Fruit fly (Drosophila melanogaster) whole organism, prepupa: Measurements from ENCODE around the gene CG43288.

Experiments
- Blimp-1 ChIP-seq: fragments of 200-800 bp; sonication (Bioruptor generic); optimal IDR thresholded peaks from 3 replicates; lab custom pipeline; 2017; ENCODE audit warnings: missing biosample characterization, missing genetic modification characterization, mild to moderate bottlenecking, moderate library complexity, missing genetic modification reagents
- CG10631 ChIP-seq: fragments of 200-800 bp; sonication (Bioruptor generic); optimal IDR thresholded peaks from 2 replicates; lab custom pipeline; 2016; ENCODE audit warnings: missing biosample characterization, missing genetic modification characterization
- CG10669 ChIP-seq: fragments of 200-800 bp; sonication (Bioruptor generic); optimal IDR thresholded peaks from 3 replicates; lab custom pipeline; 2018; ENCODE audit warnings: missing biosample characterization, mild to moderate bottlenecking, missing genetic modification characterization, moderate library complexity
- CG11294 ChIP-seq: fragments of 200-800 bp; sonication (Bioruptor generic); IDR thresholded peaks from 2 replicates; pipeline ENCODE4 v1.3.6; 2022; ENCODE audit warnings: missing biosample characterization, missing genetic modification characterization
- CG11762 ChIP-seq: fragments of 200-800 bp; sonication (Bioruptor generic); optimal IDR thresholded peaks from 3 replicates; lab custom pipeline; 2016; ENCODE audit warnings: missing biosample characterization, missing genetic modification characterization; ENCODE audit not compliant: insufficient read depth
- CG15336 ChIP-seq: fragments of 200-800 bp; sonication (Bioruptor generic); IDR thresholded peaks from 2 replicates; pipeline ENCODE4 v1.3.6; 2022; ENCODE audit warnings: missing biosample characterization, missing genetic modification characterization
- CG16779 ChIP-seq: fragments of 200-800 bp; sonication (Bioruptor generic); optimal IDR thresholded peaks from 3 replicates; lab custom pipeline; 2017; ENCODE audit warnings: missing biosample characterization, mild to moderate bottlenecking, missing genetic modification characterization
- CG3032 ChIP-seq: fragments of 200-800 bp; optimal IDR thresholded peaks from 2 replicates; lab custom pipeline; 2019; ENCODE audit warnings: missing biosample characterization, mild to moderate bottlenecking, missing genetic modification characterization, moderate library complexity
- CG31627 ChIP-seq: fragments of 200-800 bp; sonication (Bioruptor generic); optimal IDR thresholded peaks from 3 replicates; lab custom pipeline; 2016; ENCODE audit warnings: missing biosample characterization, missing genetic modification characterization
- CG34406 ChIP-seq: fragments of 200-800 bp; sonication (Bioruptor generic); optimal IDR thresholded peaks from 3 replicates; lab custom pipeline; 2016; ENCODE audit warnings: missing biosample characterization, missing genetic modification characterization
- CG3919 ChIP-seq: fragments of 200-800 bp; sonication (Bioruptor generic); optimal IDR thresholded peaks from 3 replicates; lab custom pipeline; 2016; ENCODE audit warnings: missing biosample characterization, missing genetic modification characterization
- CG6163 ChIP-seq: fragments of 200-800 bp; sonication (Bioruptor generic); IDR thresholded peaks from 3 replicates; pipeline ENCODE4 v1.3.6; 2022; ENCODE audit warnings: missing biosample characterization, missing genetic modification characterization
- CG6276 ChIP-seq: fragments of 200-800 bp; sonication (Bioruptor generic); optimal IDR thresholded peaks from 2 replicates; lab custom pipeline; 2017; ENCODE audit warnings: missing biosample characterization, mild to moderate bottlenecking, missing genetic modification characterization
- CG6792 ChIP-seq: fragments of 200-800 bp; sonication (Bioruptor generic); optimal IDR thresholded peaks from 3 replicates; lab custom pipeline; 2016; ENCODE audit warnings: missing biosample characterization, missing genetic modification characterization
- CG6808 ChIP-seq: fragments of 200-800 bp; sonication (Bioruptor generic); optimal IDR thresholded peaks from 3 replicates; lab custom pipeline; 2017; ENCODE audit warnings: missing biosample characterization, missing genetic modification characterization, mild to moderate bottlenecking, moderate library complexity, missing genetic modification reagents
- CG8119 ChIP-seq: fragments of 200-800 bp; sonication (Bioruptor generic); IDR thresholded peaks from 3 replicates; pipeline ENCODE4 v1.3.6; 2022; ENCODE audit warnings: missing biosample characterization, missing genetic modification characterization
- CG9139 ChIP-seq: fragments of 200-800 bp; sonication (Bioruptor generic); optimal IDR thresholded peaks from 3 replicates; lab custom pipeline; 2017; ENCODE audit warnings: missing biosample characterization, mild to moderate bottlenecking, missing genetic modification characterization
- Eip75B ChIP-seq: fragments of 200-800 bp; sonication (Bioruptor generic); optimal IDR thresholded peaks from 3 replicates; lab custom pipeline; 2016; ENCODE audit warnings: missing biosample characterization, missing genetic modification characterization
- Eip78C ChIP-seq: fragments of 200-800 bp; sonication (Bioruptor generic); peaks from one replicate; lab custom pipeline; 2016; ENCODE audit warnings: missing biosample characterization, missing genetic modification characterization
- Eip93F ChIP-seq: fragments of 200-800 bp; sonication (Bioruptor generic); optimal IDR thresholded peaks from 2 replicates; lab custom pipeline; 2016; ENCODE audit warnings: missing biosample characterization, mild to moderate bottlenecking, missing genetic modification characterization
- Ets21C ChIP-seq: fragments of 200-800 bp; sonication (Bioruptor generic); optimal IDR thresholded peaks from 3 replicates; lab custom pipeline; 2016; ENCODE audit warnings: missing biosample characterization, missing genetic modification characterization
- Ets96B ChIP-seq: fragments of 200-800 bp; optimal IDR thresholded peaks from 2 replicates; lab custom pipeline; 2019; ENCODE audit warnings: missing biosample characterization, mild to moderate bottlenecking, missing genetic modification characterization, moderate library complexity
- Hr38 ChIP-seq: sonication (Bioruptor generic); optimal IDR thresholded peaks from 2 replicates; lab custom pipeline; 2016; ENCODE audit warnings: missing biosample characterization, missing genetic modification characterization
- Hr39 ChIP-seq: fragments of 200-800 bp; sonication (Bioruptor generic); optimal IDR thresholded peaks from 2 replicates; lab custom pipeline; 2016; ENCODE audit warnings: missing biosample characterization, missing genetic modification characterization
- Hr4 ChIP-seq: fragments of 200-800 bp; sonication (Bioruptor generic); optimal IDR thresholded peaks from 3 replicates; lab custom pipeline; 2016; ENCODE audit warnings: missing biosample characterization, missing genetic modification characterization
- Lpt ChIP-seq: fragments of 200-800 bp; sonication (Bioruptor generic); optimal IDR thresholded peaks from 3 replicates; lab custom pipeline; 2016; ENCODE audit warnings: missing biosample characterization, missing genetic modification characterization
- Met ChIP-seq: fragments of 200-800 bp; sonication (Bioruptor generic); optimal IDR thresholded peaks from 3 replicates; lab custom pipeline; 2016; ENCODE audit warnings: missing biosample characterization, missing genetic modification characterization
- Smox ChIP-seq: fragments of 200-800 bp; sonication (Bioruptor generic); optimal IDR thresholded peaks from 3 replicates; lab custom pipeline; 2016; ENCODE audit warnings: missing biosample characterization, missing genetic modification characterization
- Sox102F ChIP-seq: fragments of 200-800 bp; sonication (Bioruptor generic); optimal IDR thresholded peaks from 2 replicates; lab custom pipeline; 2016; ENCODE audit warnings: missing biosample characterization, mild to moderate bottlenecking, missing genetic modification characterization
- Sox14 ChIP-seq: fragments of 200-800 bp; sonication (Bioruptor generic); optimal IDR thresholded peaks from 3 replicates; lab custom pipeline; 2016; ENCODE audit warnings: missing biosample characterization, missing genetic modification characterization
- achi ChIP-seq: fragments of 200-800 bp; sonication (Bioruptor generic); optimal IDR thresholded peaks from 3 replicates; lab custom pipeline; 2016; ENCODE audit warnings: missing biosample characterization, missing genetic modification characterization
- acj6 ChIP-seq: fragments of 200-800 bp; sonication (Bioruptor generic); optimal IDR thresholded peaks from 3 replicates; lab custom pipeline; 2016; ENCODE audit warnings: missing biosample characterization, missing genetic modification characterization
- cyc ChIP-seq: fragments of 200-800 bp; sonication (Bioruptor generic); optimal IDR thresholded peaks from 3 replicates; lab custom pipeline; 2016; ENCODE audit warnings: missing biosample characterization, missing genetic modification characterization
- dac ChIP-seq: fragments of 200-800 bp; sonication (Bioruptor generic); optimal IDR thresholded peaks from 2 replicates; lab custom pipeline; 2017; ENCODE audit warnings: missing biosample characterization, mild to moderate bottlenecking, missing genetic modification characterization
- dsx ChIP-seq: fragments of 200-800 bp; optimal IDR thresholded peaks from 3 replicates; lab custom pipeline; 2019; ENCODE audit warnings: missing biosample characterization, mild to moderate bottlenecking, missing genetic modification characterization, moderate library complexity; ENCODE audit not compliant: poor library complexity, severe bottlenecking
- esn ChIP-seq: fragments of 200-800 bp; sonication (Bioruptor generic); optimal IDR thresholded peaks from 2 replicates; lab custom pipeline; 2016; ENCODE audit warnings: missing biosample characterization, mild to moderate bottlenecking, missing genetic modification characterization, moderate library complexity
- fd59A ChIP-seq: fragments of 200-800 bp; sonication (Bioruptor generic); optimal IDR thresholded peaks from 2 replicates; lab custom pipeline; 2017; ENCODE audit warnings: missing biosample characterization, mild to moderate bottlenecking, missing genetic modification characterization, missing genetic modification reagents
- fd85E ChIP-seq: fragments of 200-800 bp; sonication (Bioruptor generic); optimal IDR thresholded peaks from 3 replicates; lab custom pipeline; 2016; ENCODE audit warnings: missing biosample characterization, missing genetic modification characterization
- fkh ChIP-seq: fragments of 200-800 bp; sonication (Bioruptor generic); optimal IDR thresholded peaks from 3 replicates; lab custom pipeline; 2017; ENCODE audit warnings: missing biosample characterization, mild to moderate bottlenecking, missing genetic modification characterization, moderate library complexity
- lz ChIP-seq: fragments of 200-800 bp; sonication (Bioruptor generic); optimal IDR thresholded peaks from 3 replicates; lab custom pipeline; 2016; ENCODE audit warnings: missing biosample characterization, missing genetic modification characterization
- net ChIP-seq: fragments of 200-800 bp; sonication (Bioruptor generic); optimal IDR thresholded peaks from 3 replicates; lab custom pipeline; 2016; ENCODE audit warnings: missing biosample characterization, missing genetic modification characterization
- pdm3 ChIP-seq: fragments of 200-800 bp; sonication (Bioruptor generic); optimal IDR thresholded peaks from 3 replicates; lab custom pipeline; 2016; ENCODE audit warnings: missing biosample characterization, missing genetic modification characterization
- spab ChIP-seq: fragments of 200-800 bp; sonication (Bioruptor generic); optimal IDR thresholded peaks from 2 replicates; lab custom pipeline; 2017; ENCODE audit warnings: missing biosample characterization, mild to moderate bottlenecking, missing genetic modification characterization, missing genetic modification reagents
- topi ChIP-seq: fragments of 200-800 bp; sonication (Bioruptor generic); optimal IDR thresholded peaks from 3 replicates; lab custom pipeline; 2016; ENCODE audit warnings: missing biosample characterization, missing genetic modification characterization
- vri ChIP-seq: fragments of 200-800 bp; sonication (Bioruptor generic); optimal IDR thresholded peaks from 3 replicates; lab custom pipeline; 2016; ENCODE audit warnings: missing biosample characterization, mild to moderate bottlenecking, missing genetic modification characterization

The CG43288 gene

dm6 chrX:4203713-4204447 lies 8.9 kb upstream of the CG43288 start (continued):
- TF ChIP-seq CG6792 (no peak), CG11762 (GFP tag; lab: Kevin White, UChicago) (no peak), CG6163 (GFP tag; lab: Robert Waterston, UW) (peak; percentile 54; the same call in 2 of the 3 replicates), achi (GFP tag; lab: Kevin White, UChicago) (peak; percentile 14), CG6808 (GFP tag; lab: Kevin White, UChicago) (peak; percentile 8), Hr39 (GFP tag; lab: Kevin White, UChicago) (no peak), Eip93F (GFP tag; lab: Kevin White, UChicago) (no peak), fd59A (GFP tag; lab: Kevin White, UChicago) (peak; percentile 22), CG3919 (peak; percentile 7), Sox14 (GFP tag; lab: Kevin White, UChicago) (peak; percentile 24)

- TF ChIP-seq Smox (GFP tag; lab: Kevin White, UChicago) (peak; percentile 36), fd85E (GFP tag; lab: Kevin White, UChicago) (peak; percentile 57), Ets21C (GFP tag; lab: Kevin White, UChicago) (no peak), CG11762 (GFP tag; lab: Kevin White, UChicago) (no peak), CG15336 (GFP tag; lab: Robert Waterston, UW) (peak; percentile 64), lz (GFP tag; lab: Kevin White, UChicago) (peak; percentile 25), Lpt (GFP tag; lab: Kevin White, UChicago) (peak; percentile 61), CG6276 (GFP tag; lab: Kevin White, UChicago) (peak; percentile 37), CG34406 (GFP tag; lab: Kevin White, UChicago) (peak; percentile 36), achi (GFP tag; lab: Kevin White, UChicago) (peak; percentile 37), esn (GFP tag; lab: Kevin White, UChicago) (peak; percentile 60), CG6163 (GFP tag; lab: Robert Waterston, UW) (peak; percentile 83), Sox14 (GFP tag; lab: Kevin White, UChicago) (peak; percentile 42), CG8119 (GFP tag; lab: Robert Waterston, UW) (peak; percentile 69), topi (GFP tag; lab: Kevin White, UChicago) (peak; percentile 66), Ets96B (tag; lab: Kevin White, UChicago) (peak; percentile 20), Met (GFP tag; lab: Kevin White, UChicago) (peak; percentile 55), CG11294 (GFP tag; lab: Robert Waterston, UW) (no peak), CG6808 (GFP tag; lab: Kevin White, UChicago) (peak; percentile 61), pdm3 (peak; percentile 30), CG16779 (peak; percentile 55), CG6792 (peak; percentile 13), dsx (peak; percentile 50), CG10669 (no peak), Hr4 (GFP tag; lab: Kevin White, UChicago) (peak; percentile 39), CG3919 (peak; percentile 74), CG31627 (no peak), CG3032 (no peak), CG9139 (peak; percentile 57), Blimp-1 (GFP tag; lab: Kevin White, UChicago) (no peak), acj6 (peak; percentile 5), Eip75B (peak; percentile 67), CG10631 (GFP tag; lab: Kevin White, UChicago) (peak; percentile 46), cyc (GFP tag; lab: Kevin White, UChicago) (peak; percentile 32), dac (GFP tag; lab: Kevin White, UChicago) (peak; percentile 50), net (GFP tag; lab: Kevin White, UChicago) (peak; percentile 57), Hr39 (GFP tag; lab: Kevin White, UChicago) (no peak), Eip93F (GFP tag; lab: Kevin White, UChicago) (no peak), Eip78C (peak; percentile 82), vri (GFP tag; lab: Kevin White, UChicago) (peak; percentile 70), Sox102F (GFP tag; lab: Kevin White, UChicago) (peak; percentile 73), spab (GFP tag; lab: Kevin White, UChicago) (no peak), Hr38 (GFP tag; lab: Kevin White, UChicago) (no peak), fkh (GFP tag; lab: Kevin White, UChicago) (peak; percentile 71)
These were observed 7.3 kb upstream of the CG43288 start, which contains the start of gene Fas2 for dm6 chrX:4205346-4206178. TSS of gene Fas2 (minus strand) at chrX:4206093.
